Worm (Caenorhabditis elegans) whole organism, late embryonic: ENCODE results near the gene C16A11.5.
A peak's percentile ranks its signal among the peaks of the same experiment; 100 is the strongest.

ENCODE experiments used
- C08G9.2 ChIP-seq: sonication (generic microtip); optimal IDR thresholded peaks from 2 replicates; lab custom pipeline; 2016; ENCODE audit warnings: mild to moderate bottlenecking, missing genetic modification characterization, moderate library complexity, missing compliant biosample characterization
- C38D4.7 ChIP-seq: fragments of 200-800 bp; sonication (Bioruptor generic); optimal IDR thresholded peaks from 2 replicates; lab custom pipeline; 2018; ENCODE audit warnings: mild to moderate bottlenecking, missing genetic modification characterization, moderate library complexity, missing compliant biosample characterization
- F13H6.1 ChIP-seq: sonication (generic microtip); optimal IDR thresholded peaks from 2 replicates; lab custom pipeline; 2016; ENCODE audit warnings: missing genetic modification characterization, missing compliant biosample characterization
- K02D7.2 ChIP-seq: sonication (generic microtip); optimal IDR thresholded peaks from 2 replicates; lab custom pipeline; 2017; ENCODE audit warnings: mild to moderate bottlenecking, missing genetic modification characterization, missing compliant biosample characterization
- T23F11.4 ChIP-seq: fragments of 200-800 bp; sonication (Bioruptor generic); optimal IDR thresholded peaks from 2 replicates; lab custom pipeline; 2018; ENCODE audit warnings: mild to moderate bottlenecking, missing genetic modification characterization, missing compliant biosample characterization
- ahr-1 ChIP-seq: sonication (generic microtip); optimal IDR thresholded peaks from 2 replicates; lab custom pipeline; 2016; ENCODE audit warnings: missing genetic modification characterization, missing compliant biosample characterization
- ama-1 ChIP-seq: fragments of 150-350 bp; optimal IDR thresholded peaks from 2 replicates; lab custom pipeline; 2014
- ceh-14 ChIP-seq: sonication (generic microtip); optimal IDR thresholded peaks from 2 replicates; lab custom pipeline; 2016; ENCODE audit warnings: missing genotype, missing genetic modification characterization, missing compliant biosample characterization
- ceh-18 ChIP-seq: sonication (generic microtip); optimal IDR thresholded peaks from 2 replicates; lab custom pipeline; 2016; ENCODE audit warnings: missing genetic modification characterization, missing compliant biosample characterization
- ceh-2 ChIP-seq: sonication (generic microtip); optimal IDR thresholded peaks from 2 replicates; lab custom pipeline; 2016; ENCODE audit warnings: missing genotype, missing genetic modification characterization, missing compliant biosample characterization
- ceh-22 ChIP-seq: sonication (generic microtip); optimal IDR thresholded peaks from 2 replicates; lab custom pipeline; 2017; ENCODE audit warnings: missing biosample characterization, missing genetic modification characterization
- ceh-24 ChIP-seq: sonication (generic microtip); optimal IDR thresholded peaks from 2 replicates; lab custom pipeline; 2016; ENCODE audit warnings: mild to moderate bottlenecking, missing genetic modification characterization, missing compliant biosample characterization
- ceh-31 ChIP-seq: sonication (generic microtip); optimal IDR thresholded peaks from 2 replicates; lab custom pipeline; 2016; ENCODE audit warnings: missing genetic modification characterization, missing compliant biosample characterization
- ceh-34 ChIP-seq: sonication (generic microtip); optimal IDR thresholded peaks from 2 replicates; lab custom pipeline; 2016; ENCODE audit warnings: mild to moderate bottlenecking, missing genetic modification characterization, missing compliant biosample characterization
- ceh-45 ChIP-seq: fragments of 200-800 bp; sonication (Bioruptor generic); IDR thresholded peaks from 2 replicates; pipeline ENCODE4 v1.3.6; 2022; ENCODE audit warnings: missing genetic modification reagents, missing genetic modification characterization, missing compliant biosample characterization
- ceh-9 ChIP-seq: sonication (generic microtip); optimal IDR thresholded peaks from 2 replicates; lab custom pipeline; 2016; ENCODE audit warnings: mild to moderate bottlenecking, missing genetic modification characterization, inconsistent platforms, missing compliant biosample characterization
- che-1 ChIP-seq: sonication (generic microtip); optimal IDR thresholded peaks from 2 replicates; lab custom pipeline; 2016; ENCODE audit warnings: mild to moderate bottlenecking, missing genetic modification characterization, missing compliant biosample characterization
- dve-1 ChIP-seq: sonication (generic microtip); optimal IDR thresholded peaks from 2 replicates; lab custom pipeline; 2017; ENCODE audit warnings: antibody characterized with exemption, mild to moderate bottlenecking, missing genetic modification characterization, missing compliant biosample characterization
- eyg-1 ChIP-seq: sonication (generic microtip); optimal IDR thresholded peaks from 2 replicates; lab custom pipeline; 2016; ENCODE audit warnings: missing genotype, missing genetic modification characterization, missing compliant biosample characterization
- fax-1 ChIP-seq: sonication (generic microtip); optimal IDR thresholded peaks from 2 replicates; lab custom pipeline; 2016; ENCODE audit warnings: missing genotype, missing genetic modification characterization, missing compliant biosample characterization
- fkh-6 ChIP-seq: sonication (generic microtip); optimal IDR thresholded peaks from 2 replicates; lab custom pipeline; 2016; ENCODE audit warnings: missing genetic modification characterization, missing compliant biosample characterization
- hlh-13 ChIP-seq: fragments of 200-800 bp; sonication (Bioruptor generic); optimal IDR thresholded peaks from 2 replicates; lab custom pipeline; 2018; ENCODE audit warnings: mild to moderate bottlenecking, missing genetic modification characterization, missing compliant biosample characterization
- hlh-30 ChIP-seq: sonication (generic microtip); optimal IDR thresholded peaks from 2 replicates; lab custom pipeline; 2017; ENCODE audit warnings: antibody characterized with exemption, missing genetic modification characterization, missing compliant biosample characterization; ENCODE audit not compliant: insufficient read depth
- hlh-6 ChIP-seq: sonication (generic microtip); optimal IDR thresholded peaks from 2 replicates; lab custom pipeline; 2016; ENCODE audit warnings: missing genotype, missing genetic modification characterization, missing compliant biosample characterization
- hlh-8 ChIP-seq: sonication (generic microtip); optimal IDR thresholded peaks from 2 replicates; lab custom pipeline; 2016; ENCODE audit warnings: missing genotype, missing genetic modification characterization, missing compliant biosample characterization
- lim-6 ChIP-seq: sonication (generic microtip); optimal IDR thresholded peaks from 2 replicates; lab custom pipeline; 2016; ENCODE audit warnings: missing genetic modification characterization, missing compliant biosample characterization
- madf-2 ChIP-seq: sonication (generic microtip); optimal IDR thresholded peaks from 2 replicates; lab custom pipeline; 2017; ENCODE audit warnings: missing genetic modification characterization, missing compliant biosample characterization
- nfya-1 ChIP-seq: sonication (generic microtip); optimal IDR thresholded peaks from 2 replicates; lab custom pipeline; 2017; ENCODE audit warnings: missing genetic modification characterization, mild to moderate bottlenecking, missing compliant biosample characterization, antibody characterized with exemption, moderate library complexity
- nhr-11 ChIP-seq: fragments of 150-350 bp; optimal IDR thresholded peaks from 2 replicates; lab custom pipeline; 2014; ENCODE audit warnings: missing biosample characterization, missing genetic modification characterization
- npax-4 ChIP-seq: sonication (generic microtip); optimal IDR thresholded peaks from 2 replicates; lab custom pipeline; 2016; ENCODE audit warnings: missing genetic modification characterization, missing compliant biosample characterization
- odd-2 ChIP-seq: sonication (generic microtip); optimal IDR thresholded peaks from 2 replicates; lab custom pipeline; 2017; ENCODE audit warnings: antibody characterized with exemption, mild to moderate bottlenecking, missing genetic modification characterization, missing compliant biosample characterization
- pag-3 ChIP-seq: sonication (generic microtip); optimal IDR thresholded peaks from 2 replicates; lab custom pipeline; 2016; ENCODE audit warnings: missing compliant biosample characterization, missing genetic modification characterization, borderline replicate concordance
- pat-9 ChIP-seq: fragments of 200-800 bp; sonication (Bioruptor generic); optimal IDR thresholded peaks from 2 replicates; lab custom pipeline; 2018; ENCODE audit warnings: mild to moderate bottlenecking, missing genetic modification characterization, moderate library complexity, missing compliant biosample characterization
- pha-2 ChIP-seq: sonication (generic microtip); optimal IDR thresholded peaks from 2 replicates; lab custom pipeline; 2017; ENCODE audit warnings: mild to moderate bottlenecking, missing genetic modification characterization, missing compliant biosample characterization
- pha-4 ChIP-seq: fragments of 150-350 bp; optimal IDR thresholded peaks from 2 replicates; lab custom pipeline; 2018; ENCODE audit warnings: missing biosample characterization, missing genetic modification reagents, missing genetic modification characterization
- pqm-1 ChIP-seq: sonication (generic microtip); optimal IDR thresholded peaks from 2 replicates; lab custom pipeline; 2016; ENCODE audit warnings: missing genetic modification characterization, missing compliant biosample characterization
- pros-1 ChIP-seq: fragments of 150-350 bp; optimal IDR thresholded peaks from 2 replicates; lab custom pipeline; 2014; ENCODE audit warnings: missing biosample characterization, missing genetic modification reagents, missing genetic modification characterization
- rnt-1 ChIP-seq: sonication (generic microtip); optimal IDR thresholded peaks from 2 replicates; lab custom pipeline; 2016; ENCODE audit warnings: missing genetic modification characterization, missing compliant biosample characterization
- sox-2 ChIP-seq: fragments of 200-800 bp; sonication (Bioruptor generic); IDR thresholded peaks from 2 replicates; pipeline ENCODE4 v1.3.6; 2022; ENCODE audit warnings: missing genetic modification reagents, missing genetic modification characterization, missing compliant biosample characterization
- sox-4 ChIP-seq: sonication (generic microtip); optimal IDR thresholded peaks from 2 replicates; lab custom pipeline; 2017; ENCODE audit warnings: mild to moderate bottlenecking, missing genetic modification characterization, inconsistent platforms, missing compliant biosample characterization
- syd-9 ChIP-seq: sonication (generic microtip); optimal IDR thresholded peaks from 2 replicates; lab custom pipeline; 2016; ENCODE audit warnings: mild to moderate bottlenecking, missing genetic modification characterization, moderate library complexity, missing compliant biosample characterization
- tbx-2 ChIP-seq: sonication (generic microtip); optimal IDR thresholded peaks from 2 replicates; lab custom pipeline; 2016; ENCODE audit warnings: missing genetic modification characterization, missing compliant biosample characterization
- tbx-7 ChIP-seq: sonication (generic microtip); optimal IDR thresholded peaks from 2 replicates; lab custom pipeline; 2016; ENCODE audit warnings: missing genotype, missing genetic modification characterization, missing compliant biosample characterization
- ttx-3 ChIP-seq: sonication (generic microtip); optimal IDR thresholded peaks from 2 replicates; lab custom pipeline; 2016; ENCODE audit warnings: missing genetic modification reagents, missing genetic modification characterization, missing compliant biosample characterization
- unc-3 ChIP-seq, 2 experiments: fragments of 200-800 bp in 1 of 2; sonication (Bioruptor generic) in 1 of 2; sonication (generic microtip) in 1 of 2; conservative IDR thresholded peaks in 1 of 2; optimal IDR thresholded peaks in 1 of 2; 2 replicates each; pipeline versions ENCODE4 v1.3.6 to Lab custom; 2016 to 2022; ENCODE audit warnings: missing compliant biosample characterization in 2 of 2, missing genetic modification characterization in 2 of 2, missing genetic modification reagents in 1 of 2
- unc-42 ChIP-seq: sonication (generic microtip); optimal IDR thresholded peaks from 2 replicates; lab custom pipeline; 2016; ENCODE audit warnings: missing genotype, missing genetic modification characterization, missing compliant biosample characterization
- unc-55 ChIP-seq: sonication (generic microtip); optimal IDR thresholded peaks from 2 replicates; lab custom pipeline; 2017; ENCODE audit warnings: missing biosample characterization, missing genetic modification reagents, missing genetic modification characterization
- unc-86 ChIP-seq: sonication (generic microtip); optimal IDR thresholded peaks from 2 replicates; lab custom pipeline; 2016; ENCODE audit warnings: missing genetic modification characterization, missing compliant biosample characterization
- zip-5 ChIP-seq: sonication (generic microtip); optimal IDR thresholded peaks from 2 replicates; lab custom pipeline; 2016; ENCODE audit warnings: missing genetic modification characterization, missing compliant biosample characterization
- ztf-16 ChIP-seq: sonication (generic microtip); optimal IDR thresholded peaks from 2 replicates; lab custom pipeline; 2017; ENCODE audit warnings: missing genetic modification characterization, missing compliant biosample characterization

C16A11.5 gene

DNA sequence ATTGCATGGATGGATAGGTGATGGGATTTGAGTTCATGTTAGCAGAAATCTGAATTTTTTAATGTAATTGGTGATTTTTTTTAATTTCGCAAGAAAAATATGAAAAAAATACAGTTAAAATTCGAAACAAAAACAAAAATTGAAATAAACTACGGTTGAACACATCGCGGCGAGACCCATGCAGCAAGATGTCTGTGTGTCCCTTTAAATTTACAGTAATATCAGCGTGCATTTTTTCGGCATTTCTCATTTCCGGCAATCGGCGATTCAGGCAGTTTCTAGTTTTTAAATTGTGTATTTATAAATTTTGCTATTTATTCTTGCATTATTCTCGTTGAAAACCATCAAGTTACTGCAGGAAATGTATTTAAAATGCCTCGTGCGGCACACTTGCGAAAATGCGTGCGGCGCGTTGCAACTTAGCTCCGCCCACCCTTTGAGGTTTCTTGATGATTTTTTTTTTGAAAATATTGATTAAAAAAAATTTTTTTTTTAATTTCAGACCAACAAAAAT is 14.7 kb downstream of the C16A11.5 start, which contains the start of the genes fbxc-44 and C16A11.2 (continued):
- no peak for TF ChIP-seq hlh-30 (tag; lab: Kevin White, UChicago)
- peak; percentile 60 for TF ChIP-seq fkh-6 (tag; lab: Kevin White, UChicago)
- peak; percentile 71 for TF ChIP-seq fax-1 (tag; lab: Kevin White, UChicago)
- TF ChIP-seq C38D4.7 (GFP tag; lab: Kevin White, UChicago): peak; percentile 57
- TF ChIP-seq ceh-24 (tag; lab: Kevin White, UChicago): peak; percentile 37
- peak; percentile 69 for TF ChIP-seq odd-2 (tag; lab: Kevin White, UChicago)
- peak; percentile 59 for TF ChIP-seq ceh-2
- TF ChIP-seq pqm-1 (tag; lab: Kevin White, UChicago): no peak
- peak; percentile 83 for TF ChIP-seq ttx-3 (tag; lab: Kevin White, UChicago)
- peak; percentile 75 for TF ChIP-seq ceh-14 (tag; lab: Kevin White, UChicago)
- peak; percentile 62 for TF ChIP-seq ztf-16 (tag; lab: Kevin White, UChicago)
- no peak for TF ChIP-seq hlh-6 (tag; lab: Kevin White, UChicago)
- peak; percentile 23 for TF ChIP-seq T23F11.4
- TF ChIP-seq K02D7.2: peak; percentile 56
- TF ChIP-seq ahr-1 (tag; lab: Kevin White, UChicago): peak; percentile 48
- TF ChIP-seq unc-86 (tag; lab: Kevin White, UChicago): peak; percentile 41
- no peak for TF ChIP-seq unc-55 (GFP tag; lab: Kevin White, UChicago)
- no peak for TF ChIP-seq pag-3 (tag; lab: Kevin White, UChicago)
- TF ChIP-seq che-1 (tag; lab: Kevin White, UChicago): peak; percentile 77
- TF ChIP-seq pha-2 (tag; lab: Kevin White, UChicago): peak; percentile 61
- TF ChIP-seq pros-1 (tag; lab: Kevin White, UChicago): no peak
- peak; percentile 35 for TF ChIP-seq C08G9.2 (tag; lab: Kevin White, UChicago)
- TF ChIP-seq unc-42: peak; percentile 38
- peak; percentile 59 for TF ChIP-seq madf-2 (tag; lab: Kevin White, UChicago)
- no peak for TF ChIP-seq ceh-22 (tag; lab: Kevin White, UChicago)
- no peak for TF ChIP-seq dve-1
- no peak for TF ChIP-seq ceh-9 (tag; lab: Kevin White, UChicago)
- TF ChIP-seq pha-4 (tag; lab: Kevin White, UChicago): no peak
- TF ChIP-seq F13H6.1: peak; percentile 43
- peak; percentile 28 for TF ChIP-seq tbx-7
- TF ChIP-seq syd-9 (tag; lab: Kevin White, UChicago): peak; percentile 54
- TF ChIP-seq lim-6 (tag; lab: Kevin White, UChicago): peak; percentile 17
- TF ChIP-seq nfya-1: peak; percentile 66
- TF ChIP-seq zip-5 (tag; lab: Kevin White, UChicago): peak; percentile 62
- no peak for TF ChIP-seq hlh-13 (GFP tag; lab: Kevin White, UChicago)
- no peak for TF ChIP-seq sox-2
- TF ChIP-seq unc-3 (GFP tag; conservative IDR thresholded peaks at IDR 0.05; lab: Robert Waterston, UW): 0 out of 2 replicates have a peak, but pooled peaks have one; percentile 18
- TF ChIP-seq unc-3 (tag; optimal IDR thresholded peaks at IDR 0.05; lab: Kevin White, UChicago): peak; percentile 46
- peak; percentile 67 for TF ChIP-seq hlh-8
- peak; percentile 48 for TF ChIP-seq eyg-1 (tag; lab: Kevin White, UChicago)
- TF ChIP-seq ceh-45 (GFP tag; lab: Robert Waterston, UW): peak; percentile 58; the same call in 1 of the 2 replicates
- TF ChIP-seq pat-9 (tag; lab: Kevin White, UChicago): peak; percentile 54
- peak; percentile 37 for TF ChIP-seq npax-4 (tag; lab: Kevin White, UChicago)
- TF ChIP-seq ceh-31 (tag; lab: Kevin White, UChicago): peak; percentile 73
- TF ChIP-seq rnt-1: peak; percentile 39
- TF ChIP-seq ceh-18: peak; percentile 5
- peak; percentile 66 for TF ChIP-seq ceh-34 (tag; lab: Kevin White, UChicago)
- no peak for TF ChIP-seq nhr-11 (tag; lab: Kevin White, UChicago)
- peak; percentile 79 for TF ChIP-seq tbx-2 (tag; lab: Kevin White, UChicago)
- TF ChIP-seq sox-4: peak; percentile 74
- TF ChIP-seq ama-1 (lab: Kevin White, UChicago): no peak
